Fruit fly (Drosophila melanogaster): ENCODE results near the gene Eato.
A peak's percentile ranks its signal among the peaks of the same experiment; 100 is the strongest.

Eato gene

DNA sequence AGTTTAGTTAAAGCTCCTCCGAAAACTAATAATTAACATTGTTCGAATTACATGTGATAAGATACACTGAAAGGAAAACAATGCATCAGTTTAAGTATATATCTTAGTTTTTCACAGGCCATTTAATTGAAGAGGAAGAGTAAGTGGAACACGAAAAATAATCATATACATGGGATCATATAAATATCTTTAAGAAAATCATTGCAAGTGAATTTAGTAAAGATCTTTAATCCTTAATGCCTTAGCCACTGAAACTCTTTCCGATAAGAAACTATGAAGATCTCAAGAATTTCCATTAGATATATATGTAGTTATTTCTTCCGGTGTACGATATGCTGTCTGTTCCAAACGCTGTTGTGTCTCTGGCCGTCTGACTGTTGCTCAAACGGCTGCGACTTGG, 5.2 kb upstream of the Eato start:
- no peak for TF ChIP-seq Vsx2 (GFP tag; optimal IDR thresholded peaks at IDR 0.05; ENCODE audit: partially characterized antibody)
- TF ChIP-seq Mio (GFP tag; optimal IDR thresholded peaks at IDR 0.05), result no peak
- TF ChIP-seq N (GFP tag; optimal IDR thresholded peaks at IDR 0.05), result no peak
- no peak for TF ChIP-seq usp (GFP tag; optimal IDR thresholded peaks at IDR 0.05)
- TF ChIP-seq Hr78 (GFP tag; optimal IDR thresholded peaks at IDR 0.05), result no peak
- no peak for TF ChIP-seq CG9705 (GFP tag; optimal IDR thresholded peaks at IDR 0.05)
- TF ChIP-seq Hnf4 (GFP tag; optimal IDR thresholded peaks at IDR 0.05), result peak; percentile 12
- TF ChIP-seq ey (GFP tag; optimal IDR thresholded peaks at IDR 0.05), result peak; percentile 7
- TF ChIP-seq Rel (GFP tag; optimal IDR thresholded peaks at IDR 0.05), result no peak
- TF ChIP-seq Rel (tag; optimal IDR thresholded peaks at IDR 0.05), result no peak
- TF ChIP-seq pan (optimal IDR thresholded peaks at IDR 0.05), result no peak
- no peak for TF ChIP-seq CG32264 (GFP tag; optimal IDR thresholded peaks at IDR 0.05)
- peak; percentile 21 for TF ChIP-seq sv (GFP tag; optimal IDR thresholded peaks at IDR 0.05)
- TF ChIP-seq OdsH (GFP tag; optimal IDR thresholded peaks at IDR 0.05), result no peak
- TF ChIP-seq Abd-B (GFP tag; optimal IDR thresholded peaks at IDR 0.05), result no peak
- peak; percentile 13 for TF ChIP-seq rgr (GFP tag; optimal IDR thresholded peaks at IDR 0.05)

DNA sequence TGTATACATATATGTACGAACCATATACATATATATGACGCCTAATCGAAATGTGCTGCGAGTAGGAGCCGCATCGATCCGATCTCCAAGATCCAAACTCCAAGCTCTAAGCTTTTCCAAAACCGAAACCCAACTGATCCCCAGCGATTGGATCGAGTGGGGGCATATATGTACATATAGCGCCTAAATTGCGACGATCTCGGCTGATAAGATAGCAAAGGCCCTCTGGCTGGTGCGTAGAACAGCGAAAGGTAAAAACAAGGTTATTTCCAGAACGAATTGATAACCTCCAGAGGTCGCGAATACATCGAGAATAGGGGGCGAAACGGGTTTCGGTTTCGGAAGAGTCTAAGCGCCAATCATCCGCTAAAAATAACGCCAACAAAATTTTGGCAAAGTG, 4.7 kb upstream of the Eato start:
- TF ChIP-seq tai (GFP tag; optimal IDR thresholded peaks at IDR 0.05), result no peak
- TF ChIP-seq Abd-B (GFP tag; optimal IDR thresholded peaks at IDR 0.05), result no peak
- no peak for TF ChIP-seq Dif (GFP tag; optimal IDR thresholded peaks at IDR 0.05; ENCODE audit: partially characterized antibody)
- TF ChIP-seq CG9705 (GFP tag; optimal IDR thresholded peaks at IDR 0.05), result no peak
- TF ChIP-seq Jra (GFP tag; optimal IDR thresholded peaks at IDR 0.05), result no peak
- no peak for TF ChIP-seq pan (optimal IDR thresholded peaks at IDR 0.05)
- no peak for TF ChIP-seq Sp1 (GFP tag; optimal IDR thresholded peaks at IDR 0.05)
- no peak for TF ChIP-seq Hr78 (GFP tag; optimal IDR thresholded peaks at IDR 0.05)
- TF ChIP-seq N (GFP tag; optimal IDR thresholded peaks at IDR 0.05), result no peak
- no peak for TF ChIP-seq sage (GFP tag; optimal IDR thresholded peaks at IDR 0.05)
- no peak for TF ChIP-seq Hr83 (GFP tag; optimal IDR thresholded peaks at IDR 0.05; ENCODE audit: poor library complexity, severe bottlenecking)
- no peak for TF ChIP-seq Vsx2 (GFP tag; optimal IDR thresholded peaks at IDR 0.05; ENCODE audit: partially characterized antibody)
- TF ChIP-seq rgr (GFP tag; optimal IDR thresholded peaks at IDR 0.05), result no peak

DNA sequence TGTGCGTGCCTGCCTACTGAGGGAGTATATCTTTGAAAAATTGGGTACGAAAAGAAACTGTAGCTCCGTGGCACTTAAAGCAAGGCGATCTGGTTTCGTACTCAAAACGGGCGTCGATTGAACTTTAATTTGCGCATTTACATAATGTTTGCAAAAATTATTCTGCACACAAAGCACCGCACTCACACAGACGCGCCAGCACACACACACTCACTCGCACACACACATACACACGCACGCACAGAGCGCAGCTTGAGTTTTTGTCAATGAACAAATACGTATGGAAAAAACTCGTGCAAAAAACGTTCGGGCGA, 4.1 kb upstream of the Eato start:
- TF ChIP-seq ey (GFP tag; optimal IDR thresholded peaks at IDR 0.05) (no peak), sage (GFP tag; optimal IDR thresholded peaks at IDR 0.05) (no peak), pan (optimal IDR thresholded peaks at IDR 0.05) (no peak), CG9705 (GFP tag; optimal IDR thresholded peaks at IDR 0.05) (no peak), GATAd (GFP tag; optimal IDR thresholded peaks at IDR 0.05) (no peak), dmrt93B (GFP tag; optimal IDR thresholded peaks at IDR 0.05) (no peak), Dif (GFP tag; optimal IDR thresholded peaks at IDR 0.05; ENCODE audit: partially characterized antibody) (peak; percentile 46), Mio (GFP tag; optimal IDR thresholded peaks at IDR 0.05) (no peak), Hr83 (GFP tag; optimal IDR thresholded peaks at IDR 0.05; ENCODE audit: poor library complexity, severe bottlenecking) (peak; percentile 85), dl (GFP tag; optimal IDR thresholded peaks at IDR 0.05; ENCODE audit: insufficient read depth in 1 of 2, partially characterized antibody in 2 of 2) (peak in 1 of 2 experiments; percentile 39), N (GFP tag; optimal IDR thresholded peaks at IDR 0.05) (no peak), Rel (GFP tag; optimal IDR thresholded peaks at IDR 0.05) (no peak), Rel (tag; optimal IDR thresholded peaks at IDR 0.05) (peak; percentile 39), Myc (optimal IDR thresholded peaks at IDR 0.05) (no peak), psq (GFP tag; optimal IDR thresholded peaks at IDR 0.05) (no peak), sv (GFP tag; optimal IDR thresholded peaks at IDR 0.05) (no peak), lola (GFP tag; optimal IDR thresholded peaks at IDR 0.05) (no peak), Dfd (GFP tag; optimal IDR thresholded peaks at IDR 0.05) (peak; percentile 34), rgr (GFP tag; optimal IDR thresholded peaks at IDR 0.05) (no peak)

DNA sequence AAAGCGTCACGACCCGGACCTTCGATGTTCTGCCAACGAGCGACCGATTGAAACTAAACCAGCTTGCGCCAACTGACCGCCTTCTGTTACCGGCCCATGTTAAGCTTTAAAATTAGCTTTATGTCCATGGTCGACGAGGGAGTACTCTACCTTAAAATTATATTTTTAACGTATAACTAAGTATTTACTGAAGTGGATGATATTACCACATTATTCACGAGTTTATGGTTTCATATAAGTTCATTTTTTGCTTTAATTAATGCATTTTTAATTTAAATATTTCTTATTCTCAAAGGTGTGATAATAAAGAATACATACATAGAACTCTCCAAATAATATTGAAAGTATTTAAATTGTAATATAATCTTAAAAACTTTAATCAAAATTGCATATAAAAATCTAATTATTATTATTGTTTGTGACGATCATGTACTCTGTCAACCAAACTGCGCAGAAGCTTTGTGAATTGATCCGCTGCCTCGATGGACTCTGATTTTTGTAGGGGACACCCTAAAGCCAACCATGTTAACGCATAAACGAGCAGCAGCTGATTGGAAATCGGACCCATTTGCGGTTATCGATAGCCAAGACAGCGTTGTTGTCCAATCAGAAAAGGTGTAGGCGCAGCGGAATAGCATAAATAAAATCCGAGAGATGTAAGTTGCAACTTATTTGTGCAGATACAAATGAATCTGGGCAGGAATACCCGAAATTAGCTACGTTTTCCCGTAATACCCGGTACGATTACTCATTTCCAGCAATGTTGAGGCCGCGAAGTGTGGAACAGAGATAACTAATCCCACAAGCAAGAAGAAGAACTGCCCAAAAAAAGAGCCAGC, 3.6 kb upstream of the Eato start, which contains the start of the genes CG9008 and p38b:
Gene CG9008 (minus strand): TSS at position 57 of the 839 bp plus-strand sequence.
Gene p38b (plus strand): TSS at position 581 of the 839 bp plus-strand sequence.
- peak; percentile 79 for TF ChIP-seq sage (GFP tag; optimal IDR thresholded peaks at IDR 0.05)
- TF ChIP-seq Abd-B (GFP tag; optimal IDR thresholded peaks at IDR 0.05), result no peak
- peak; percentile 78 for TF ChIP-seq fru (GFP tag; optimal IDR thresholded peaks at IDR 0.05)
- peak; percentile 93 for TF ChIP-seq Sp1 (GFP tag; optimal IDR thresholded peaks at IDR 0.05)
- TF ChIP-seq usp (GFP tag; optimal IDR thresholded peaks at IDR 0.05), result no peak
- no peak for TF ChIP-seq Jra (GFP tag; optimal IDR thresholded peaks at IDR 0.05)
- peak; percentile 69 for TF ChIP-seq h (GFP tag; optimal IDR thresholded peaks at IDR 0.05)
- no peak for TF ChIP-seq GATAd (GFP tag; optimal IDR thresholded peaks at IDR 0.05)
- TF ChIP-seq CG32264 (GFP tag; optimal IDR thresholded peaks at IDR 0.05), result peak; percentile 39
- TF ChIP-seq Vsx2 (GFP tag; optimal IDR thresholded peaks at IDR 0.05; ENCODE audit: partially characterized antibody), result no peak
- TF ChIP-seq psq (GFP tag; optimal IDR thresholded peaks at IDR 0.05), result peak; percentile 84
- TF ChIP-seq brk (GFP tag; optimal IDR thresholded peaks at IDR 0.05), result no peak
- peak; percentile 26 for TF ChIP-seq ey (GFP tag; optimal IDR thresholded peaks at IDR 0.05)
- TF ChIP-seq pan (optimal IDR thresholded peaks at IDR 0.05), result no peak
- peak; percentile 57 for TF ChIP-seq jim (GFP tag; optimal IDR thresholded peaks at IDR 0.05)
- TF ChIP-seq lola (GFP tag; optimal IDR thresholded peaks at IDR 0.05), result no peak
- no peak for TF ChIP-seq Dfd (GFP tag; optimal IDR thresholded peaks at IDR 0.05)
- TF ChIP-seq HLH106 (tag; optimal IDR thresholded peaks at IDR 0.05), result peak; percentile 89
- no peak for TF ChIP-seq dmrt93B (GFP tag; optimal IDR thresholded peaks at IDR 0.05)
- peak; percentile 18 for TF ChIP-seq dsf (GFP tag; optimal IDR thresholded peaks at IDR 0.05; ENCODE audit: borderline replicate concordance)
- TF ChIP-seq rgr (GFP tag; optimal IDR thresholded peaks at IDR 0.05), result peak; percentile 58
- no peak for TF ChIP-seq Dif (GFP tag; optimal IDR thresholded peaks at IDR 0.05; ENCODE audit: partially characterized antibody)
- TF ChIP-seq OdsH (GFP tag; optimal IDR thresholded peaks at IDR 0.05), result peak; percentile 76
- TF ChIP-seq sv (GFP tag; optimal IDR thresholded peaks at IDR 0.05), result peak; percentile 65
- TF ChIP-seq Mio (GFP tag; optimal IDR thresholded peaks at IDR 0.05), result no peak
- TF ChIP-seq Hr83 (GFP tag; optimal IDR thresholded peaks at IDR 0.05; ENCODE audit: poor library complexity, severe bottlenecking), result peak; percentile 74
- no peak for TF ChIP-seq CrebA (GFP tag; optimal IDR thresholded peaks at IDR 0.05; ENCODE audit: borderline replicate concordance)
- no peak for TF ChIP-seq Hr78 (GFP tag; optimal IDR thresholded peaks at IDR 0.05)
- TF ChIP-seq Hnf4 (GFP tag; optimal IDR thresholded peaks at IDR 0.05), result peak; percentile 39
- TF ChIP-seq N (GFP tag; optimal IDR thresholded peaks at IDR 0.05), result no peak
- no peak for TF ChIP-seq dl (GFP tag; optimal IDR thresholded peaks at IDR 0.05; ENCODE audit: insufficient read depth in 1 of 2, partially characterized antibody in 2 of 2)
- TF ChIP-seq tai (GFP tag; optimal IDR thresholded peaks at IDR 0.05), result no peak
